Worm (Caenorhabditis elegans) whole organism, L3 larva: ENCODE results near the gene C27B7.9.

Source experiments
- ZK546.5 ChIP-seq: sonication (generic microtip); optimal IDR thresholded peaks from 2 replicates; lab custom pipeline; 2017; ENCODE audit warnings: missing biosample characterization, missing genetic modification characterization
- aly-2 ChIP-seq: fragments of 150-350 bp; optimal IDR thresholded peaks from 2 replicates; lab custom pipeline; 2014; ENCODE audit warnings: missing biosample characterization, missing genetic modification characterization
- ama-1 ChIP-seq: fragments of 150-350 bp; optimal IDR thresholded peaks from 2 replicates; lab custom pipeline; 2018
- ceh-16 ChIP-seq: sonication (generic microtip); optimal IDR thresholded peaks from 2 replicates; lab custom pipeline; 2017; ENCODE audit warnings: missing biosample characterization, missing genetic modification characterization
- ceh-82 ChIP-seq: fragments of 150-350 bp; optimal IDR thresholded peaks from 2 replicates; lab custom pipeline; 2014; ENCODE audit warnings: missing biosample characterization, missing genetic modification characterization
- ceh-9 ChIP-seq: sonication (generic microtip); optimal IDR thresholded peaks from 2 replicates; lab custom pipeline; 2018; ENCODE audit warnings: missing biosample characterization, missing genetic modification characterization
- daf-12 ChIP-seq: fragments of 150-350 bp; optimal IDR thresholded peaks from 2 replicates; lab custom pipeline; 2014; ENCODE audit warnings: missing biosample characterization, missing genetic modification reagents, missing genetic modification characterization
- egl-27 ChIP-seq: sonication (generic microtip); optimal IDR thresholded peaks from 4 replicates; lab custom pipeline; 2017; ENCODE audit warnings: missing biosample characterization, missing genetic modification reagents, missing genetic modification characterization
- egl-5 ChIP-seq: fragments of 150-350 bp; optimal IDR thresholded peaks from 2 replicates; lab custom pipeline; 2017; ENCODE audit warnings: missing biosample characterization, missing genetic modification reagents, missing genetic modification characterization, inconsistent platforms
- elt-1 ChIP-seq: fragments of 150-350 bp; optimal IDR thresholded peaks from 2 replicates; lab custom pipeline; 2014; ENCODE audit warnings: missing biosample characterization, missing genetic modification characterization
- elt-2 ChIP-seq: sonication (generic microtip); optimal IDR thresholded peaks from 2 replicates; lab custom pipeline; 2016; ENCODE audit warnings: missing genetic modification reagents, mild to moderate bottlenecking, missing genetic modification characterization, missing compliant biosample characterization
- elt-3 ChIP-seq, 3 experiments: fragments of 150-350 bp in 1 of 3; sonication (generic microtip) in 2 of 3; optimal IDR thresholded peaks; 2 replicates in 2 of 3; 4 replicates in 1 of 3; lab custom pipeline; 2014 to 2017; ENCODE audit warnings: missing biosample characterization in 3 of 3, missing genetic modification characterization in 3 of 3
- eor-1 ChIP-seq, 2 experiments: fragments of 150-350 bp; optimal IDR thresholded peaks; 2 replicates each; lab custom pipeline; 2014 to 2018; ENCODE audit warnings: missing biosample characterization in 2 of 2, missing genetic modification characterization in 2 of 2
- fkh-10 ChIP-seq: sonication (generic microtip); optimal IDR thresholded peaks from 2 replicates; lab custom pipeline; 2017; ENCODE audit warnings: missing biosample characterization, missing genetic modification reagents, missing genetic modification characterization
- hmg-11 ChIP-seq: sonication (generic microtip); optimal IDR thresholded peaks from 2 replicates; lab custom pipeline; 2016; ENCODE audit warnings: missing genetic modification characterization, missing compliant biosample characterization
- jun-1 ChIP-seq: fragments of 150-350 bp; optimal IDR thresholded peaks from 2 replicates; lab custom pipeline; 2014; ENCODE audit warnings: missing biosample characterization, missing genetic modification reagents, missing genetic modification characterization
- lin-15B ChIP-seq: fragments of 150-350 bp; optimal IDR thresholded peaks from 2 replicates; lab custom pipeline; 2014; ENCODE audit warnings: missing biosample characterization, missing genetic modification characterization
- lin-39 ChIP-seq: fragments of 150-350 bp; optimal IDR thresholded peaks from 2 replicates; lab custom pipeline; 2018; ENCODE audit warnings: missing biosample characterization, missing genetic modification reagents, missing genetic modification characterization
- lsy-12 ChIP-seq: sonication (generic microtip); optimal IDR thresholded peaks from 2 replicates; lab custom pipeline; 2016; ENCODE audit warnings: mild to moderate bottlenecking, missing genetic modification characterization, missing compliant biosample characterization
- mdl-1 ChIP-seq: fragments of 150-350 bp; optimal IDR thresholded peaks from 2 replicates; lab custom pipeline; 2014; ENCODE audit warnings: missing biosample characterization, missing genetic modification characterization
- nfya-1 ChIP-seq: sonication (generic microtip); optimal IDR thresholded peaks from 2 replicates; lab custom pipeline; 2017; ENCODE audit warnings: missing genetic modification characterization, mild to moderate bottlenecking, missing compliant biosample characterization, antibody characterized with exemption, moderate library complexity; ENCODE audit not compliant: insufficient read depth
- nhr-11 ChIP-seq: fragments of 150-350 bp; optimal IDR thresholded peaks from 2 replicates; lab custom pipeline; 2014; ENCODE audit warnings: missing biosample characterization, missing genetic modification characterization
- nhr-23 ChIP-seq: fragments of 150-350 bp; optimal IDR thresholded peaks from 2 replicates; lab custom pipeline; 2014; ENCODE audit warnings: missing biosample characterization, missing genetic modification reagents, missing genetic modification characterization
- nhr-237 ChIP-seq: fragments of 150-350 bp; optimal IDR thresholded peaks from 2 replicates; lab custom pipeline; 2014; ENCODE audit warnings: missing biosample characterization, missing genetic modification characterization
- nhr-25 ChIP-seq: sonication (generic microtip); optimal IDR thresholded peaks from 2 replicates; lab custom pipeline; 2017; ENCODE audit warnings: missing biosample characterization, missing genetic modification characterization
- nhr-43 ChIP-seq: sonication (generic microtip); optimal IDR thresholded peaks from 2 replicates; lab custom pipeline; 2016; ENCODE audit warnings: mild to moderate bottlenecking, missing genetic modification characterization, missing compliant biosample characterization; ENCODE audit not compliant: poor library complexity, severe bottlenecking
- nhr-77 ChIP-seq: fragments of 150-350 bp; optimal IDR thresholded peaks from 2 replicates; lab custom pipeline; 2014; ENCODE audit warnings: missing biosample characterization, missing genetic modification characterization
- pha-4 ChIP-seq: fragments of 150-350 bp; optimal IDR thresholded peaks from 2 replicates; lab custom pipeline; 2014; ENCODE audit warnings: missing biosample characterization, missing genetic modification reagents, missing genetic modification characterization
- pqm-1 ChIP-seq: fragments of 150-350 bp; optimal IDR thresholded peaks from 2 replicates; lab custom pipeline; 2017; ENCODE audit warnings: missing biosample characterization, missing genetic modification characterization, inconsistent platforms
- sea-2 ChIP-seq: fragments of 150-350 bp; sonication (generic microtip); optimal IDR thresholded peaks from 4 replicates; lab custom pipeline; 2014; ENCODE audit warnings: missing biosample characterization, missing genetic modification reagents, missing genetic modification characterization
- skn-1 ChIP-seq: fragments of 150-350 bp; optimal IDR thresholded peaks from 2 replicates; lab custom pipeline; 2014; ENCODE audit warnings: missing biosample characterization, missing genetic modification characterization
- snpc-4 ChIP-seq: fragments of 150-350 bp; optimal IDR thresholded peaks from 2 replicates; lab custom pipeline; 2014; ENCODE audit warnings: missing biosample characterization, missing genetic modification characterization
- tbx-2 ChIP-seq: sonication (generic microtip); optimal IDR thresholded peaks from 2 replicates; lab custom pipeline; 2016; ENCODE audit warnings: mild to moderate bottlenecking, missing genetic modification characterization, missing compliant biosample characterization
- unc-39 ChIP-seq: sonication (generic microtip); optimal IDR thresholded peaks from 4 replicates; lab custom pipeline; 2017; ENCODE audit warnings: missing biosample characterization, missing genetic modification characterization
- ztf-11 ChIP-seq: fragments of 150-350 bp; optimal IDR thresholded peaks from 2 replicates; lab custom pipeline; 2014; ENCODE audit warnings: missing biosample characterization, missing genetic modification characterization
- ztf-4 ChIP-seq: fragments of 150-350 bp; optimal IDR thresholded peaks from 2 replicates; lab custom pipeline; 2014; ENCODE audit warnings: missing biosample characterization, missing genetic modification characterization

The C27B7.9 gene

DNA sequence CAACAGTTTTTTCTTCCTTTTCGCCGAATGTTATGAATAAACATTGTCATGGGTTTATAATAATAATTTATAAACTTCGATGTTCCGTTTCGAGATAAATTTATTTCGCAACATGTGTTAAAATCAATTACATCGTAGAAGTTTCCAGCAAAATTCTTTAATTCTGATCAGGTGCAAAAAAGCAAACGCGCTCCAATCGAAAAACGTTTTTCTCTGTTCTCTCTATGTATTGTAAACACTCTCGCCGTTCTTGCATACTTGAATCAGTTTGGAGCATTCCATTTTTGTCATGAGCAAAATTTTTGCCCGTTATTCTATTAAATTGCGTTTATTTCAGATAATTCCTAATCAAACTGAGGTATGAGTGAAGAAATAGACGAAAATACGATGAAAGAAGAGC lies 22.2 kb downstream of the C27B7.9 start, which contains the start of gene rad-54.L2 (continued):
- peak; percentile 99 for TF ChIP-seq pha-4 (tag; lab: Kevin White, UChicago)
- no peak for TF ChIP-seq aly-2 (tag; lab: Kevin White, UChicago)
- peak; percentile 74 for TF ChIP-seq nfya-1 (tag; lab: Kevin White, UChicago)
- no peak for TF ChIP-seq fkh-10 (GFP tag; lab: Kevin White, UChicago)

DNA sequence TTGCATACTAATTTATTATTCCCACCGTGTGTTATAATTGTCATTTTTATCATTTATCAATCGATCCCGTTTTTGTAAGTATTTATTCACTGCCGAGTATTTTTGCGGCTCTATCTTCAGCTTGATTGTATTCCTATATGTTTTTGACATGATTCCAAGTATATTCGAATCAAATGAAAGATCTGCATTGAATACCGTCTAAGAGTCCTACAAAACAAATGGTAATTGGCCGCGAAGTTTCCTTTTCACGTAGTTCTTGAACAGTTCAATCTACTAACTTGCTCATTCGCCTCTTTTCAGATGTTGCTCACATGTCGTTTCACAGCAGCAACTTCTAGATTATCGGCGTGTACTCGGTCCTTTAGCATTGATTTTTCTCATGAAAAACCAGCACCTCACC lies 23.4 kb downstream of the C27B7.9 start, which contains the start of gene C27B7.2:
Gene C27B7.2, plus strand, starts transcription at position 301 of the 400 bp plus-strand sequence.
- TF ChIP-seq ama-1 (lab: Kevin White, UChicago) (peak; percentile 54), ceh-9 (tag; lab: Kevin White, UChicago) (no peak)

DNA sequence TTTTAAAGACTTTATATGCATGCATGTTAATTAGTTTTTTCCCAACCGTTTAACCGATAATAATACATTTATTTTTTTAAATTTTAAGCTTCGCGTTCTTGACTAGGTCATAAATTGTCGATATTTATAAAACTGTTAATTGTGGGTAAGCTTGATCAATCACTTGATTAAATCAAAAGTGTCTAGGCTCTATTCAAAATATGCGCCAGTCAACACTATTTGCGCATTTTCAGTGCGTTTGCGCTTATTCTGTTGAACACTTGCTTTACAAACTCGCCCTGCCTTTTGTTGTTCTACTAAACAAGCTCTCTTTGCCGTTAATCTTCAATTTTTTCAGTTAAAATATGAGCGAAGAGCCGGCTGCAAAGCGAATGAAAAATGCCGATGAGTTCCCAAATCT lies 24.8 kb downstream of the C27B7.9 start, which contains the start of gene spr-2:
Gene spr-2, plus strand, starts transcription at position 332 of the 400 bp plus-strand sequence.
- no peak for TF ChIP-seq fkh-10 (GFP tag; lab: Kevin White, UChicago)
- peak; percentile 88 for TF ChIP-seq pha-4 (tag; lab: Kevin White, UChicago)
- no peak for TF ChIP-seq pqm-1 (tag; lab: Kevin White, UChicago)
- peak; percentile 63 for TF ChIP-seq nhr-43 (tag; lab: Kevin White, UChicago)
- TF ChIP-seq lin-39 (tag; lab: Kevin White, UChicago), result peak; percentile 13
- peak; percentile 32 for TF ChIP-seq elt-1 (tag; lab: Kevin White, UChicago)
- TF ChIP-seq nhr-25 (tag; lab: Kevin White, UChicago), result peak; percentile 34
- TF ChIP-seq elt-2, result peak; percentile 36
- peak; percentile 65 for TF ChIP-seq lin-15B (tag; lab: Kevin White, UChicago)
- no peak for TF ChIP-seq ztf-4 (tag; lab: Kevin White, UChicago)
- TF ChIP-seq lsy-12 (tag; lab: Kevin White, UChicago), result no peak
- TF ChIP-seq ZK546.5, result no peak
- peak; percentile 19 for TF ChIP-seq jun-1 (tag; lab: Kevin White, UChicago)
- TF ChIP-seq sea-2 (GFP tag; lab: Kevin White, UChicago), result no peak
- peak; percentile 68 for TF ChIP-seq nfya-1 (tag; lab: Kevin White, UChicago)
- peak; percentile 85 for TF ChIP-seq snpc-4 (tag; lab: Kevin White, UChicago)
- TF ChIP-seq tbx-2, result peak; percentile 18
- TF ChIP-seq nhr-23, result peak; percentile 80
- TF ChIP-seq hmg-11 (tag; lab: Kevin White, UChicago), result peak; percentile 60
- no peak for TF ChIP-seq nhr-77 (tag; lab: Kevin White, UChicago)
- TF ChIP-seq, all 47 proteins: peak for 13

DNA sequence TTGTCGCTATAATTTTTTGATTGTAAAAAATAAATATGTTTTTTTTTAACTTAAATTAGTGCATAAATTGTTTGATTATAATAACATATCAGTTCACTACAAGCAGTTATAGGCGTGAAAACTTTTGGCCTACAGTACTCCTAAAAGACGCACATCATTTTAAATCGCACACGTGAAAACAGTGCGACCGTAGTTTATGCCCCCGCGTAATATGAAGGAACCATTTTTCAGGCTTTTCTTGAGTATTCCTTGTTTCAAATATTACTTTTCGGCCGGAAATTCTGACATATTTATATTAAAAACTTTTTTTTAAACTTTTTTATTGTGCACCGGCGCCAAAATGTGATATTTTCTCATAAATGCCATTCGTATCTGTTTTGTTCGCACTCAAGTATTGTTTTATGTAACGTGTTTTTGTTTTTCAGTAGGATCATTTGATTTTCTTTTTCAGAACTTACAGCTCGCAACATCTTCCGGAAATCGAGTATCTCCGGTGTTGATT lies 27.3 kb downstream of the C27B7.9 start, which contains the start of gene oma-1:
Gene oma-1, plus strand, starts transcription at position 452 of the 502 bp plus-strand sequence.
- TF ChIP-seq elt-1 (tag; lab: Kevin White, UChicago) (no peak), hmg-11 (tag; lab: Kevin White, UChicago) (no peak), elt-3 (tag; optimal IDR thresholded peaks at IDR 0.05; lab: Kevin White, UChicago) (no peak), unc-39 (tag; lab: Kevin White, UChicago) (no peak), aly-2 (tag; lab: Kevin White, UChicago) (no peak), nhr-237 (tag; lab: Kevin White, UChicago) (no peak), eor-1 (tag; optimal IDR thresholded peaks at IDR 0.05; lab: Kevin White, UChicago) (no peak), tbx-2 (no peak), egl-5 (tag; lab: Kevin White, UChicago) (no peak), lsy-12 (tag; lab: Kevin White, UChicago) (no peak), ztf-11 (tag; lab: Kevin White, UChicago) (no peak), daf-12 (tag; lab: Kevin White, UChicago) (no peak), elt-2 (no peak), egl-27 (tag; lab: Kevin White, UChicago) (no peak), ZK546.5 (no peak), ama-1 (lab: Kevin White, UChicago) (no peak), lin-15B (tag; lab: Kevin White, UChicago) (no peak), mdl-1 (tag; lab: Kevin White, UChicago) (no peak)
- TF ChIP-seq, all 47 proteins: peak for 0

DNA sequence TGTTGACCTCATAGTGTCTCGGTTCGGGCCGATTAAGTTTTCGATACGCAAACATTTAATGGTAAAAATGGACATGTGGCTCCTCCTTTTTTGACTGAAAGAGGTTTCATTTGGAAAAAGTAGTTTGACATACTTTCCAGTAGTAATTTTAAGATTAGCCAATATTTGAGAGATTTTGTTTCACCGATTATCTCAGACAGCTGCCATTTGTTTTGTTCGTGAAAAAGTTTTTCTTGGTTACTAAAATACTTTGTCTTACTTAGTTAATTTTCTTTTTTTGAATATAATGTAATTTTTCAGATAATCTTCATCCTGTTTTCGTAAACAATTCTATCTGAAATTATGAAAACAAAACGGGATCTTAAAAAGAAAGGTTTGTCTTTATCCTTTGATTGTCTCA lies 29.7 kb downstream of the C27B7.9 start, which contains the start of gene C09G9.5:
Gene C09G9.5, plus strand, starts transcription at position 301 of the 400 bp plus-strand sequence.
- TF ChIP-seq ceh-16 (tag; lab: Kevin White, UChicago), result no peak
- no peak for TF ChIP-seq lin-15B (tag; lab: Kevin White, UChicago)
- TF ChIP-seq eor-1 (tag; optimal IDR thresholded peaks at IDR 0.05; lab: Kevin White, UChicago), result no peak
- no peak for TF ChIP-seq snpc-4 (tag; lab: Kevin White, UChicago)
- no peak for TF ChIP-seq nhr-11 (tag; lab: Kevin White, UChicago)
- TF ChIP-seq nhr-25 (tag; lab: Kevin White, UChicago), result no peak
- no peak for TF ChIP-seq lin-39 (tag; lab: Kevin White, UChicago)
- TF ChIP-seq ceh-82 (tag; lab: Kevin White, UChicago), result no peak
- TF ChIP-seq ceh-9 (tag; lab: Kevin White, UChicago), result no peak
- no peak for TF ChIP-seq nfya-1 (tag; lab: Kevin White, UChicago)
- no peak for TF ChIP-seq skn-1 (tag; lab: Kevin White, UChicago)
